Fruit fly (Drosophila melanogaster) whole organism, adult: ENCODE measurements around the gene Ugt37E1.

Source experiments
- CG11617 ChIP-seq: fragments of 200-800 bp; sonication (Bioruptor generic); optimal IDR thresholded peaks from 2 replicates; lab custom pipeline; 2017; ENCODE audit warnings: mild to moderate bottlenecking, missing biosample characterization, missing genetic modification reagents, missing genetic modification characterization
- CG12768 ChIP-seq: fragments of 200-800 bp; sonication (Bioruptor generic); optimal IDR thresholded peaks from 2 replicates; lab custom pipeline; 2017; ENCODE audit warnings: missing biosample characterization, missing genetic modification characterization, mild to moderate bottlenecking, moderate library complexity, missing genetic modification reagents
- CG5204 ChIP-seq: fragments of 200-800 bp; sonication (Bioruptor generic); optimal IDR thresholded peaks from 2 replicates; lab custom pipeline; 2016; ENCODE audit warnings: missing biosample characterization, missing genetic modification characterization
- CG7045 ChIP-seq: fragments of 200-800 bp; sonication (Bioruptor generic); optimal IDR thresholded peaks from 2 replicates; lab custom pipeline; 2017; ENCODE audit warnings: missing biosample characterization, mild to moderate bottlenecking, missing genetic modification characterization
- Clk ChIP-seq: fragments of 200-800 bp; sonication (Bioruptor generic); optimal IDR thresholded peaks from 2 replicates; lab custom pipeline; 2017; ENCODE audit warnings: missing biosample characterization, missing genetic modification characterization
- Crg-1 ChIP-seq: fragments of 200-800 bp; sonication (Bioruptor generic); optimal IDR thresholded peaks from 2 replicates; lab custom pipeline; 2016; ENCODE audit warnings: missing biosample characterization, missing genetic modification characterization
- Hr96 ChIP-seq: fragments of 200-800 bp; sonication (Bioruptor generic); optimal IDR thresholded peaks from 2 replicates; lab custom pipeline; 2016; ENCODE audit warnings: missing biosample characterization, missing genetic modification characterization
- Mnt ChIP-seq: fragments of 200-800 bp; sonication (Bioruptor generic); optimal IDR thresholded peaks from 2 replicates; lab custom pipeline; 2016; ENCODE audit warnings: missing biosample characterization, mild to moderate bottlenecking, missing genetic modification characterization
- bab1 ChIP-seq: fragments of 200-800 bp; sonication (Bioruptor generic); optimal IDR thresholded peaks from 3 replicates; lab custom pipeline; 2019; ENCODE audit warnings: missing biosample characterization, mild to moderate bottlenecking, missing genetic modification characterization, moderate library complexity
- cic ChIP-seq: fragments of 200-800 bp; sonication (Bioruptor generic); optimal IDR thresholded peaks from 2 replicates; lab custom pipeline; 2017; ENCODE audit warnings: missing biosample characterization, mild to moderate bottlenecking, missing genetic modification characterization, moderate library complexity
- cnc ChIP-seq, 2 experiments: fragments of >200 bp; optimal IDR thresholded peaks; 2 replicates each; lab custom pipeline; 2017
- kay ChIP-seq: fragments of 200-800 bp; sonication (Bioruptor generic); peaks from one replicate; lab custom pipeline; 2016; ENCODE audit warnings: missing biosample characterization, missing genetic modification characterization, borderline replicate concordance
- ovo ChIP-seq: fragments of 200-800 bp; sonication (Bioruptor generic); optimal IDR thresholded peaks from 2 replicates; lab custom pipeline; 2016; ENCODE audit warnings: missing biosample characterization, missing genetic modification characterization
- toe ChIP-seq: fragments of 200-800 bp; sonication (Bioruptor generic); optimal IDR thresholded peaks from 2 replicates; lab custom pipeline; 2016; ENCODE audit warnings: missing biosample characterization, missing genetic modification characterization

DNA sequence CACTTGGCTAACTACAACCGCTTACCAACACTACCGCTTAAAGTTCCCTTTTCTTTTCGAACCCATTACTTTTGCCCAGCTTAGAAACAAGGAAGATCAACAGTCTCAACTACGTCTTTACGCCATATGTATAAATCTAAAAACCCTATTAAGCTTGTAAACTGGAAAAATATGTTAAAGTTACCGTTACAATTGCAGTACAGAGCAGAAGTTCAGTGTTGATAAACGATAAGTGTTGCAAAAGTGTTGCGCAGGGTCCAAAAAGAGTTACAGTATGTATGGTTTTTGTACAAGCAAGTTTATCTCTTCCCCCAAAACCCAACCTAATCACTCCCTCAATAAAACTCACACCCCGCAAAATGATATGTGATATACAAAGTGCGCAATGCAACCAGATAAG is 49.2 kb upstream of the Ugt37E1 start:
- TF ChIP-seq CG11617 (GFP tag; lab: Kevin White, UChicago), result no peak
- TF ChIP-seq toe, result no peak
- no peak for TF ChIP-seq Hr96
- no peak for TF ChIP-seq CG5204 (GFP tag; lab: Kevin White, UChicago)
- TF ChIP-seq CG7045 (GFP tag; lab: Kevin White, UChicago), result no peak
- no peak for TF ChIP-seq Clk (GFP tag; lab: Kevin White, UChicago)
- TF ChIP-seq ovo, result no peak
- no peak for TF ChIP-seq kay (GFP tag; lab: Kevin White, UChicago)
- TF ChIP-seq cnc (optimal IDR thresholded peaks at IDR 0.05; lab: Kevin White, UChicago), result no peak
- TF ChIP-seq CG12768, result no peak
- TF ChIP-seq bab1 (GFP tag; lab: Kevin White, UChicago), result no peak
- no peak for TF ChIP-seq cic (GFP tag; lab: Kevin White, UChicago)
- TF ChIP-seq Crg-1 (GFP tag; lab: Kevin White, UChicago), result no peak
- no peak for TF ChIP-seq Mnt (GFP tag; lab: Kevin White, UChicago)
